Fruit fly (Drosophila melanogaster) whole organism, embryonic: ENCODE data around the gene CG6656.

Experiments
- ATbp ChIP-seq: fragments of 200-800 bp; sonication (Bioruptor generic); optimal IDR thresholded peaks from 2 replicates; lab custom pipeline; 2017; ENCODE audit warnings: missing biosample characterization, mild to moderate bottlenecking, missing genetic modification characterization, missing genetic modification reagents
- Ada2b ChIP-seq: fragments of 200-800 bp; sonication (Bioruptor generic); IDR thresholded peaks from 2 replicates; pipeline ENCODE4 v1.3.6; 2022; ENCODE audit warnings: missing biosample characterization, missing genetic modification characterization
- B-H2 ChIP-seq: fragments of 200-800 bp; sonication (Bioruptor generic); optimal IDR thresholded peaks from 2 replicates; lab custom pipeline; 2018; ENCODE audit warnings: missing biosample characterization, mild to moderate bottlenecking, missing genetic modification characterization
- CG10543 ChIP-seq: fragments of 200-800 bp; sonication (Bioruptor generic); optimal IDR thresholded peaks from 3 replicates; lab custom pipeline; 2017; ENCODE audit warnings: missing biosample characterization, mild to moderate bottlenecking, missing genetic modification characterization, moderate library complexity
- CG11093 ChIP-seq: fragments of 200-800 bp; sonication (Bioruptor generic); IDR thresholded peaks from 3 replicates; pipeline ENCODE4 v1.3.6; 2022; ENCODE audit warnings: missing biosample characterization, missing genetic modification characterization
- CG11398 ChIP-seq: fragments of 200-800 bp; sonication (Bioruptor generic); optimal IDR thresholded peaks from 2 replicates; lab custom pipeline; 2016; ENCODE audit warnings: missing biosample characterization, missing genetic modification characterization
- CG12391 ChIP-seq: fragments of 200-800 bp; sonication (Bioruptor generic); optimal IDR thresholded peaks from 3 replicates; lab custom pipeline; 2018; ENCODE audit warnings: missing biosample characterization, mild to moderate bottlenecking, missing genetic modification characterization, moderate library complexity
- CG12659 ChIP-seq: fragments of 200-800 bp; sonication (Bioruptor generic); optimal IDR thresholded peaks from 3 replicates; lab custom pipeline; 2017; ENCODE audit warnings: mild to moderate bottlenecking, missing biosample characterization, missing genetic modification reagents, missing genetic modification characterization
- CG13296 ChIP-seq: fragments of 200-800 bp; sonication (Bioruptor generic); optimal IDR thresholded peaks from 3 replicates; lab custom pipeline; 2018; ENCODE audit warnings: missing biosample characterization, mild to moderate bottlenecking, missing genetic modification characterization
- CG1603 ChIP-seq: fragments of 200-800 bp; sonication (Bioruptor generic); optimal IDR thresholded peaks from 2 replicates; lab custom pipeline; 2019; ENCODE audit warnings: missing biosample characterization, mild to moderate bottlenecking, missing genetic modification characterization, moderate library complexity
- CG16815 ChIP-seq: fragments of 200-800 bp; sonication (Bioruptor generic); optimal IDR thresholded peaks from 3 replicates; lab custom pipeline; 2017; ENCODE audit warnings: missing biosample characterization, mild to moderate bottlenecking, missing genetic modification characterization
- CG17385 ChIP-seq: fragments of 200-800 bp; sonication (Bioruptor generic); optimal IDR thresholded peaks from 3 replicates; lab custom pipeline; 2018; ENCODE audit warnings: missing biosample characterization, mild to moderate bottlenecking, missing genetic modification characterization
- CG17568 ChIP-seq: fragments of 200-800 bp; sonication (Bioruptor generic); optimal IDR thresholded peaks from 2 replicates; lab custom pipeline; 2018; ENCODE audit warnings: missing biosample characterization, mild to moderate bottlenecking, missing genetic modification characterization, moderate library complexity
- CG17612 ChIP-seq: fragments of 200-800 bp; sonication (Bioruptor generic); IDR thresholded peaks from 2 replicates; pipeline ENCODE4 v1.3.6; 2022; ENCODE audit warnings: missing biosample characterization, missing genetic modification characterization
- CG17829 ChIP-seq: fragments of 200-800 bp; optimal IDR thresholded peaks from 2 replicates; lab custom pipeline; 2019; ENCODE audit warnings: missing biosample characterization, mild to moderate bottlenecking, missing genetic modification characterization, moderate library complexity
- CG31224 ChIP-seq: fragments of 200-800 bp; sonication (Bioruptor generic); IDR thresholded peaks from 2 replicates; pipeline ENCODE4 v1.3.6; 2022; ENCODE audit warnings: missing biosample characterization, missing genetic modification characterization
- CG33557 ChIP-seq: fragments of 200-800 bp; sonication (Bioruptor generic); optimal IDR thresholded peaks from 2 replicates; lab custom pipeline; 2019; ENCODE audit warnings: missing biosample characterization, mild to moderate bottlenecking, missing genetic modification characterization, moderate library complexity
- CG3995 ChIP-seq: fragments of 200-800 bp; sonication (Bioruptor generic); optimal IDR thresholded peaks from 3 replicates; lab custom pipeline; 2016; ENCODE audit warnings: missing biosample characterization, missing genetic modification characterization
- CG7839 ChIP-seq: fragments of 200-800 bp; sonication (Bioruptor generic); optimal IDR thresholded peaks from 3 replicates; lab custom pipeline; 2018; ENCODE audit warnings: missing biosample characterization, mild to moderate bottlenecking, missing genetic modification characterization, moderate library complexity
- CG8290 ChIP-seq, 3 experiments: fragments of 200-800 bp; sonication (Bioruptor generic); optimal IDR thresholded peaks; 2 replicates each; lab custom pipeline; 2016 to 2019; ENCODE audit warnings: missing biosample characterization in 3 of 3, missing genetic modification characterization in 3 of 3, mild to moderate bottlenecking in 2 of 3, moderate library complexity in 1 of 3
- CG9727 ChIP-seq: fragments of 200-800 bp; sonication (Bioruptor generic); optimal IDR thresholded peaks from 3 replicates; lab custom pipeline; 2017; ENCODE audit warnings: missing biosample characterization, mild to moderate bottlenecking, missing genetic modification characterization
- CG9797 ChIP-seq: fragments of 200-800 bp; sonication (Bioruptor generic); optimal IDR thresholded peaks from 3 replicates; lab custom pipeline; 2018; ENCODE audit warnings: missing biosample characterization, mild to moderate bottlenecking, missing genetic modification characterization
- Chrac-16 ChIP-seq: fragments of 200-800 bp; sonication (Bioruptor generic); optimal IDR thresholded peaks from 3 replicates; lab custom pipeline; 2016; ENCODE audit warnings: missing biosample characterization, missing genetic modification characterization
- CkIIα-i1 ChIP-seq: fragments of 200-800 bp; sonication (Bioruptor generic); IDR thresholded peaks from 2 replicates; pipeline ENCODE4 v1.3.6; 2022; ENCODE audit warnings: missing biosample characterization, missing genetic modification characterization
- Dek ChIP-seq: fragments of 200-800 bp; sonication (Bioruptor generic); optimal IDR thresholded peaks from 3 replicates; lab custom pipeline; 2019; ENCODE audit warnings: missing biosample characterization, mild to moderate bottlenecking, missing genetic modification characterization, moderate library complexity
- Ets65A ChIP-seq: fragments of 200-800 bp; sonication (Bioruptor generic); peaks from one replicate; lab custom pipeline; 2016; ENCODE audit warnings: missing biosample characterization, missing genetic modification characterization
- Hand ChIP-seq: fragments of 200-800 bp; sonication (Bioruptor generic); optimal IDR thresholded peaks from 2 replicates; lab custom pipeline; 2017; ENCODE audit warnings: mild to moderate bottlenecking, missing biosample characterization, missing genetic modification reagents, missing genetic modification characterization
- Hr39 ChIP-seq: fragments of >200 bp; optimal IDR thresholded peaks from 2 replicates; lab custom pipeline; 2017
- Jarid2 ChIP-seq: fragments of 200-800 bp; sonication (Bioruptor generic); optimal IDR thresholded peaks from 3 replicates; lab custom pipeline; 2017; ENCODE audit warnings: mild to moderate bottlenecking, missing biosample characterization, missing genetic modification reagents, missing genetic modification characterization
- MESR4 ChIP-seq: fragments of 200-800 bp; sonication (Bioruptor generic); optimal IDR thresholded peaks from 2 replicates; lab custom pipeline; 2018; ENCODE audit warnings: missing biosample characterization, mild to moderate bottlenecking, missing genetic modification characterization, moderate library complexity
- Max ChIP-seq: fragments of 200-800 bp; sonication (Bioruptor generic); optimal IDR thresholded peaks from 2 replicates; lab custom pipeline; 2016; ENCODE audit warnings: missing biosample characterization, mild to moderate bottlenecking, missing genetic modification characterization
- Pdp1 ChIP-seq, 2 experiments: fragments of 200-800 bp; sonication (Bioruptor generic); optimal IDR thresholded peaks; 3 replicates each; lab custom pipeline; 2016; ENCODE audit warnings: missing biosample characterization in 2 of 2, missing genetic modification characterization in 2 of 2, mild to moderate bottlenecking in 1 of 2, moderate library complexity in 1 of 2
- Poxn ChIP-seq: fragments of 200-800 bp; sonication (Bioruptor generic); IDR thresholded peaks from 2 replicates; pipeline ENCODE4 v1.3.6; 2022; ENCODE audit warnings: missing biosample characterization, missing genetic modification characterization
- Side ChIP-seq: fragments of 200-800 bp; sonication (Bioruptor generic); optimal IDR thresholded peaks from 2 replicates; lab custom pipeline; 2016; ENCODE audit warnings: missing biosample characterization, missing genetic modification characterization
- Sox102F ChIP-seq: fragments of 200-800 bp; sonication (Bioruptor generic); optimal IDR thresholded peaks from 2 replicates; lab custom pipeline; 2018; ENCODE audit warnings: missing biosample characterization, mild to moderate bottlenecking, missing genetic modification characterization, moderate library complexity
- ab ChIP-seq: fragments of 200-800 bp; sonication (Bioruptor generic); optimal IDR thresholded peaks from 2 replicates; lab custom pipeline; 2016; ENCODE audit warnings: missing biosample characterization, missing genetic modification characterization
- az2 ChIP-seq: fragments of 200-800 bp; sonication (Bioruptor generic); optimal IDR thresholded peaks from 3 replicates; lab custom pipeline; 2016; ENCODE audit warnings: missing biosample characterization, missing genetic modification characterization
- bbx ChIP-seq: fragments of 200-800 bp; sonication (Bioruptor generic); IDR thresholded peaks from 2 replicates; pipeline ENCODE4 v1.3.6; 2022; ENCODE audit warnings: missing biosample characterization, missing genetic modification characterization; ENCODE audit not compliant: partially characterized antibody
- bowl ChIP-seq: fragments of 200-800 bp; sonication (Bioruptor generic); IDR thresholded peaks from 2 replicates; pipeline ENCODE4 v1.3.6; 2022; ENCODE audit warnings: missing biosample characterization, missing genetic modification characterization
- chinmo ChIP-seq: fragments of 200-800 bp; sonication (Bioruptor generic); IDR thresholded peaks from 4 replicates; pipeline ENCODE4 v1.3.6; 2022; ENCODE audit warnings: missing biosample characterization, missing genetic modification characterization; ENCODE audit not compliant: partially characterized antibody
- ci ChIP-seq: fragments of 200-800 bp; sonication (Bioruptor generic); IDR thresholded peaks from 3 replicates; pipeline ENCODE4 v1.3.6; 2022; ENCODE audit warnings: missing biosample characterization, missing genetic modification characterization
- exex ChIP-seq: fragments of 200-800 bp; sonication (Bioruptor generic); optimal IDR thresholded peaks from 4 replicates; lab custom pipeline; 2018; ENCODE audit warnings: missing biosample characterization, mild to moderate bottlenecking, missing genetic modification characterization, moderate library complexity
- fd64A ChIP-seq: fragments of 200-800 bp; sonication (Bioruptor generic); optimal IDR thresholded peaks from 3 replicates; lab custom pipeline; 2018; ENCODE audit warnings: missing biosample characterization, mild to moderate bottlenecking, missing genetic modification characterization
- lab ChIP-seq: fragments of 200-800 bp; sonication (Bioruptor generic); optimal IDR thresholded peaks from 3 replicates; lab custom pipeline; 2017; ENCODE audit warnings: missing biosample characterization, missing genetic modification characterization, mild to moderate bottlenecking, moderate library complexity, missing genetic modification reagents
- salm ChIP-seq: fragments of 200-800 bp; sonication (Bioruptor generic); optimal IDR thresholded peaks from 2 replicates; lab custom pipeline; 2018; ENCODE audit warnings: missing biosample characterization, mild to moderate bottlenecking, missing genetic modification characterization
- sd ChIP-seq: fragments of 200-800 bp; sonication (Bioruptor generic); optimal IDR thresholded peaks from 3 replicates; lab custom pipeline; 2018; ENCODE audit warnings: missing biosample characterization, mild to moderate bottlenecking, missing genetic modification characterization, moderate library complexity
- stwl ChIP-seq: fragments of 200-800 bp; sonication (Bioruptor generic); optimal IDR thresholded peaks from 3 replicates; lab custom pipeline; 2018; ENCODE audit warnings: missing biosample characterization, mild to moderate bottlenecking, missing genetic modification characterization, moderate library complexity
- sug ChIP-seq: fragments of 200-800 bp; optimal IDR thresholded peaks from 2 replicates; lab custom pipeline; 2019; ENCODE audit warnings: missing biosample characterization, mild to moderate bottlenecking, missing genetic modification characterization, moderate library complexity
- unc-4 ChIP-seq: fragments of 200-800 bp; sonication (Bioruptor generic); IDR thresholded peaks from 2 replicates; pipeline ENCODE4 v1.3.6; 2022; ENCODE audit warnings: missing biosample characterization, missing genetic modification characterization; ENCODE audit not compliant: partially characterized antibody
- yki ChIP-seq: fragments of >200 bp; optimal IDR thresholded peaks from 3 replicates; lab custom pipeline; 2018

Gene CG6656

DNA sequence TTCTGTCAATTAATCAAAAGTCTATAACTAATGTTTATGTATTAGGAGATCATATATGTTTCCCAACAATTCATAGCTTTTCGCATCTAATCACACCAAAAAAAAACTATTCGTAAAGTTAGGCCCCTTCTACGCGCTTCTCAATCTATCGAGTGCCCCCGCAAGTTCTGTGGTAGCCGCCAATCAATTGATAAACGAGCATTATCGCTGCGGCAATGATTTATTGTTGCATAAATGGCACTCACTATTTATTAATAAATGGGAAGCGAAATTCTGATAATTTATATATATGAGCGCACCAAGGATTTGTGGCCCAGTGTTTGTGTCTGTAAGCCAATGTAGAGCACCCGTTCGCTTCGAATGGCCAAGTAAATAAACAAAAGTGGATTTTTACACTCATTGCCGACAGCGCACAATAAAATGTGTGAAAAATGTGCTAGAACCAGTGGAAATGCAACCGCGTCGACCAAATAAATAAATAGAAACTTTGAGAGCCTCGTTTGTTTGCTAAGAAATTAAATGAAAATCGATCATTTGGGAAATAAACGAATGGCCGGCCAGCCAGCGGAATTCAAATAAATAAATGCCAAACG, 3.6 kb upstream of the CG6656 start:
- TF ChIP-seq yki (lab: Kevin White, UChicago) = no peak
- peak; percentile 20 for TF ChIP-seq CG17568
- peak; percentile 4 for TF ChIP-seq CG13296 (GFP tag; lab: Kevin White, UChicago)
- TF ChIP-seq Chrac-16 = no peak
- TF ChIP-seq CG11093 (GFP tag; lab: Robert Waterston, UW) = no peak
- TF ChIP-seq CG8290 (GFP tag; optimal IDR thresholded peaks at IDR 0.05; lab: Kevin White, UChicago) = no peak
- peak in 1 of 2 experiments; percentile 7 for TF ChIP-seq CG8290 (tag; optimal IDR thresholded peaks at IDR 0.05; lab: Kevin White, UChicago)
- TF ChIP-seq CG16815 (GFP tag; lab: Kevin White, UChicago) = no peak
- TF ChIP-seq Max = no peak
- TF ChIP-seq salm = peak; percentile 36
- peak; percentile 42 for TF ChIP-seq sug
- TF ChIP-seq Hand (GFP tag; lab: Kevin White, UChicago) = no peak
- no peak for TF ChIP-seq CG12659 (GFP tag; lab: Kevin White, UChicago)
- TF ChIP-seq Pdp1 (GFP tag; optimal IDR thresholded peaks at IDR 0.05; lab: Kevin White, UChicago) = peak in 1 of 2 experiments; percentile 76
- TF ChIP-seq bowl (GFP tag; lab: Robert Waterston, UW) = no peak
- no peak for TF ChIP-seq CG7839 (tag; lab: Kevin White, UChicago)
- no peak for TF ChIP-seq MESR4 (GFP tag; lab: Kevin White, UChicago)
- TF ChIP-seq CG17829 (tag; lab: Kevin White, UChicago) = peak; percentile 98
- no peak for TF ChIP-seq az2 (GFP tag; lab: Kevin White, UChicago)
- peak; percentile 9 for TF ChIP-seq CG17385
- TF ChIP-seq CG10543 (GFP tag; lab: Kevin White, UChicago) = peak; percentile 40
- no peak for TF ChIP-seq CG17612 (GFP tag; lab: Robert Waterston, UW)
- TF ChIP-seq CG1603 (tag; lab: Kevin White, UChicago) = no peak
- peak; percentile 61 for TF ChIP-seq sd
- no peak for TF ChIP-seq CG3995 (GFP tag; lab: Kevin White, UChicago)
- TF ChIP-seq bbx (GFP tag; lab: Robert Waterston, UW) = no peak
- peak; percentile 67 for TF ChIP-seq fd64A (GFP tag; lab: Kevin White, UChicago)
- no peak for TF ChIP-seq Poxn (GFP tag; lab: Robert Waterston, UW)
- TF ChIP-seq unc-4 (GFP tag; lab: Robert Waterston, UW) = no peak
- TF ChIP-seq CG9727 = no peak
- TF ChIP-seq lab (GFP tag; lab: Kevin White, UChicago) = peak; percentile 18
- TF ChIP-seq ATbp = no peak
- no peak for TF ChIP-seq Side (GFP tag; lab: Kevin White, UChicago)
- no peak for TF ChIP-seq CG31224
- TF ChIP-seq CG9797 (GFP tag; lab: Kevin White, UChicago) = no peak
- no peak for TF ChIP-seq CkIIα-i1
- no peak for TF ChIP-seq Sox102F
- TF ChIP-seq Jarid2 (GFP tag; lab: Kevin White, UChicago) = peak; percentile 2
- 0 out of 4 replicates have a peak, but pooled peaks have one; percentile 31 for TF ChIP-seq chinmo (GFP tag; lab: Robert Waterston, UW)
- TF ChIP-seq CG11398 (GFP tag; lab: Kevin White, UChicago) = no peak
- no peak for TF ChIP-seq Ada2b
- TF ChIP-seq Ets65A (GFP tag; lab: Kevin White, UChicago) = peak; percentile 92
- TF ChIP-seq ab (GFP tag; lab: Kevin White, UChicago) = no peak
- TF ChIP-seq Hr39 (lab: Kevin White, UChicago) = no peak
- no peak for TF ChIP-seq CG33557
- TF ChIP-seq stwl (tag; lab: Kevin White, UChicago) = no peak
- peak; percentile 65 for TF ChIP-seq exex (tag; lab: Kevin White, UChicago)
- TF ChIP-seq Dek = no peak
- TF ChIP-seq B-H2 = no peak
- TF ChIP-seq CG12391 = no peak
- TF ChIP-seq ci = no peak
